Worm (Caenorhabditis elegans): ENCODE results near the gene pxn-1.

DNA sequence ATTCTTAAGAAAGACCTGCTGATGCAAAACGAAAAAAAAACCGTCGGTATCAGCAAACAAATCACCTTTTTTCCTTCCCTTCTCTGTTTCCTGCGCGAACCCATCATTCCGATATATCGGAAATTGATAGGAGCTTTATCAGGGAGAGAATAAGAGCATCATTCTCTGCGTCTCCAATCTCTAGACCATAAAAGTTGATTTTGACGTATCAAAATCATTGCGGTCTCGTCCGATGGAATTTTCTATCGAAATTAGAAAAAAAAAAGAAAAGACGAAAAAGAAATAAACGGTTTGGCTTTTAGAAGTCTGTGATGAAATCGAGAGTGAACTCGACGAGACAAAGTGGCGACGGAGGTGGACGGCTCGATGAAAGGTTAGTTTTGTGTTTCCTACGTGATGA lies 54.3 kb downstream of the pxn-1 start, which contains the start of gene stdh-4:
- no peak for TF ChIP-seq spr-1 (tag; optimal IDR thresholded peaks at IDR 0.05)
- TF ChIP-seq lin-13 (GFP tag; optimal IDR thresholded peaks at IDR 0.05): no peak
- TF ChIP-seq nhr-11 (tag; optimal IDR thresholded peaks at IDR 0.05): no peak
- no peak for TF ChIP-seq unc-39 (tag; optimal IDR thresholded peaks at IDR 0.05)
- no peak for TF ChIP-seq vab-7 (GFP tag; IDR thresholded peaks at IDR 0.05)
- TF ChIP-seq Y105C5A.15 (GFP tag; IDR thresholded peaks at IDR 0.05): no peak
- no peak for TF ChIP-seq nhr-76 (tag; optimal IDR thresholded peaks at IDR 0.05)
- TF ChIP-seq ceh-28 (tag; optimal IDR thresholded peaks at IDR 0.05): no peak
- no peak for TF ChIP-seq gei-8 (GFP tag; optimal IDR thresholded peaks at IDR 0.05)
